Fruit fly (Drosophila melanogaster) whole organism, embryonic: Measurements from ENCODE around the gene CG42852.

Experiments used
- ATbp ChIP-seq: fragments of 200-800 bp; sonication (Bioruptor generic); optimal IDR thresholded peaks from 2 replicates; lab custom pipeline; 2017; ENCODE audit warnings: missing biosample characterization, mild to moderate bottlenecking, missing genetic modification characterization, missing genetic modification reagents
- Abd-B ChIP-seq: fragments of 200-800 bp; sonication (Bioruptor generic); optimal IDR thresholded peaks from 2 replicates; lab custom pipeline; 2018; ENCODE audit warnings: missing biosample characterization, mild to moderate bottlenecking, missing genetic modification characterization, moderate library complexity
- CG10267 ChIP-seq: fragments of 200-800 bp; sonication (Bioruptor generic); optimal IDR thresholded peaks from 2 replicates; lab custom pipeline; 2018; ENCODE audit warnings: missing biosample characterization, mild to moderate bottlenecking, missing genetic modification characterization, moderate library complexity
- CG10654 ChIP-seq: fragments of 200-800 bp; sonication (Bioruptor generic); optimal IDR thresholded peaks from 2 replicates; lab custom pipeline; 2016; ENCODE audit warnings: missing biosample characterization, missing genetic modification characterization
- CG10979 ChIP-seq: fragments of 200-800 bp; sonication (Bioruptor generic); optimal IDR thresholded peaks from 2 replicates; lab custom pipeline; 2018; ENCODE audit warnings: missing biosample characterization, mild to moderate bottlenecking, missing genetic modification characterization, moderate library complexity
- CG12299 ChIP-seq: fragments of 200-800 bp; sonication (Bioruptor generic); optimal IDR thresholded peaks from 2 replicates; lab custom pipeline; 2018; ENCODE audit warnings: missing biosample characterization, mild to moderate bottlenecking, missing genetic modification characterization
- CG12942 ChIP-seq: fragments of 200-800 bp; sonication (Bioruptor generic); optimal IDR thresholded peaks from 3 replicates; lab custom pipeline; 2016; ENCODE audit warnings: missing biosample characterization, missing genetic modification characterization
- CG14965 ChIP-seq: fragments of 200-800 bp; sonication (Bioruptor generic); optimal IDR thresholded peaks from 2 replicates; lab custom pipeline; 2016; ENCODE audit warnings: missing biosample characterization, missing genetic modification characterization, borderline replicate concordance
- CG15269 ChIP-seq: fragments of 200-800 bp; sonication (Bioruptor generic); optimal IDR thresholded peaks from 2 replicates; lab custom pipeline; 2018; ENCODE audit warnings: missing biosample characterization, mild to moderate bottlenecking, missing genetic modification characterization, moderate library complexity
- CG1529 ChIP-seq: fragments of 200-800 bp; sonication (Bioruptor generic); optimal IDR thresholded peaks from 3 replicates; lab custom pipeline; 2018; ENCODE audit warnings: missing biosample characterization, missing genetic modification characterization
- CG17385 ChIP-seq: fragments of 200-800 bp; sonication (Bioruptor generic); optimal IDR thresholded peaks from 3 replicates; lab custom pipeline; 2018; ENCODE audit warnings: missing biosample characterization, mild to moderate bottlenecking, missing genetic modification characterization
- CG17612 ChIP-seq: fragments of 200-800 bp; sonication (Bioruptor generic); IDR thresholded peaks from 2 replicates; pipeline ENCODE4 v1.3.6; 2022; ENCODE audit warnings: missing biosample characterization, missing genetic modification characterization
- CG1792 ChIP-seq: fragments of 200-800 bp; sonication (Bioruptor generic); optimal IDR thresholded peaks from 2 replicates; lab custom pipeline; 2016; ENCODE audit warnings: missing biosample characterization, missing genetic modification characterization
- CG18764 ChIP-seq: fragments of 200-800 bp; sonication (Bioruptor generic); optimal IDR thresholded peaks from 3 replicates; lab custom pipeline; 2016; ENCODE audit warnings: missing biosample characterization, missing genetic modification characterization
- CG31224 ChIP-seq: fragments of 200-800 bp; sonication (Bioruptor generic); IDR thresholded peaks from 2 replicates; pipeline ENCODE4 v1.3.6; 2022; ENCODE audit warnings: missing biosample characterization, missing genetic modification characterization
- CG3163 ChIP-seq: fragments of 200-800 bp; sonication (Bioruptor generic); optimal IDR thresholded peaks from 3 replicates; lab custom pipeline; 2016; ENCODE audit warnings: missing biosample characterization, missing genetic modification characterization
- CG32532 ChIP-seq: fragments of 200-800 bp; sonication (Bioruptor generic); IDR thresholded peaks from 2 replicates; pipeline ENCODE4 v1.3.6; 2022; ENCODE audit warnings: missing biosample characterization, missing genetic modification characterization
- CG33557 ChIP-seq: fragments of 200-800 bp; sonication (Bioruptor generic); optimal IDR thresholded peaks from 2 replicates; lab custom pipeline; 2019; ENCODE audit warnings: missing biosample characterization, mild to moderate bottlenecking, missing genetic modification characterization, moderate library complexity
- CG43689 ChIP-seq: fragments of 200-800 bp; sonication (Bioruptor generic); IDR thresholded peaks from 2 replicates; pipeline ENCODE4 v1.3.6; 2022; ENCODE audit warnings: missing biosample characterization, missing genetic modification characterization
- CG4424 ChIP-seq: fragments of 200-800 bp; sonication (Bioruptor generic); optimal IDR thresholded peaks from 3 replicates; lab custom pipeline; 2016; ENCODE audit warnings: missing biosample characterization, missing genetic modification characterization
- CG7987 ChIP-seq: fragments of 200-800 bp; sonication (Bioruptor generic); optimal IDR thresholded peaks from 2 replicates; lab custom pipeline; 2018; ENCODE audit warnings: missing biosample characterization, mild to moderate bottlenecking, missing genetic modification characterization, moderate library complexity
- CHES-1-like ChIP-seq: fragments of 200-800 bp; sonication (Bioruptor generic); optimal IDR thresholded peaks from 2 replicates; lab custom pipeline; 2016; ENCODE audit warnings: missing biosample characterization, missing genetic modification characterization
- CrebB ChIP-seq: fragments of 200-800 bp; sonication (Bioruptor generic); optimal IDR thresholded peaks from 3 replicates; lab custom pipeline; 2018; ENCODE audit warnings: missing biosample characterization, mild to moderate bottlenecking, missing genetic modification characterization
- D ChIP-seq, 2 experiments: fragments of 200-800 bp in 1 of 2; fragments of >200 bp in 1 of 2; sonication (Bioruptor generic) in 1 of 2; optimal IDR thresholded peaks; 2 replicates in 1 of 2; 3 replicates in 1 of 2; lab custom pipeline; 2017; ENCODE audit warnings: mild to moderate bottlenecking in 1 of 2, missing biosample characterization in 1 of 2, missing genetic modification characterization in 1 of 2, missing genetic modification reagents in 1 of 2
- D19A ChIP-seq: fragments of 200-800 bp; optimal IDR thresholded peaks from 3 replicates; lab custom pipeline; 2019; ENCODE audit warnings: missing biosample characterization, mild to moderate bottlenecking, missing genetic modification characterization, moderate library complexity
- Dbx ChIP-seq: fragments of 200-800 bp; sonication (Bioruptor generic); IDR thresholded peaks from 3 replicates; pipeline ENCODE4 v1.3.6; 2022; ENCODE audit warnings: missing biosample characterization, missing genetic modification characterization
- H15 ChIP-seq: fragments of 200-800 bp; sonication (Bioruptor generic); IDR thresholded peaks from 3 replicates; pipeline ENCODE4 v1.3.6; 2022; ENCODE audit warnings: missing biosample characterization, missing genetic modification characterization
- MBD-R2 ChIP-seq: fragments of 200-800 bp; sonication (Bioruptor generic); IDR thresholded peaks from 2 replicates; pipeline ENCODE4 v1.3.6; 2022; ENCODE audit warnings: missing biosample characterization, missing genetic modification characterization
- Six4 ChIP-seq: fragments of 200-800 bp; sonication (Bioruptor generic); optimal IDR thresholded peaks from 2 replicates; lab custom pipeline; 2016; ENCODE audit warnings: missing biosample characterization, missing genetic modification characterization
- Xbp1 ChIP-seq: fragments of 200-800 bp; sonication (Bioruptor generic); optimal IDR thresholded peaks from 3 replicates; lab custom pipeline; 2016; ENCODE audit warnings: missing biosample characterization, mild to moderate bottlenecking, missing genetic modification characterization
- Xrp1 ChIP-seq: fragments of 200-800 bp; sonication (Bioruptor generic); IDR thresholded peaks from 2 replicates; pipeline ENCODE4 v1.3.6; 2022; ENCODE audit warnings: missing biosample characterization, missing genetic modification characterization
- YL-1 ChIP-seq: fragments of 200-800 bp; sonication (Bioruptor generic); optimal IDR thresholded peaks from 3 replicates; lab custom pipeline; 2017; ENCODE audit warnings: missing biosample characterization, mild to moderate bottlenecking, missing genetic modification characterization
- amos ChIP-seq: fragments of 200-800 bp; sonication (Bioruptor generic); IDR thresholded peaks from 2 replicates; pipeline ENCODE4 v1.3.6; 2022; ENCODE audit warnings: missing biosample characterization, missing genetic modification characterization; ENCODE audit not compliant: partially characterized antibody
- ap ChIP-seq: fragments of 200-800 bp; sonication (Bioruptor generic); IDR thresholded peaks from 2 replicates; pipeline ENCODE4 v1.3.6; 2022; ENCODE audit warnings: missing biosample characterization, missing genetic modification characterization
- eve ChIP-seq, 2 experiments: fragments of >200 bp; optimal IDR thresholded peaks; 2 replicates each; lab custom pipeline; 2017; ENCODE audit warnings: missing biosample characterization in 2 of 2, missing genetic modification characterization in 2 of 2
- fd3F ChIP-seq: fragments of 200-800 bp; sonication (Bioruptor generic); optimal IDR thresholded peaks from 2 replicates; lab custom pipeline; 2018; ENCODE audit warnings: missing biosample characterization, mild to moderate bottlenecking, missing genetic modification characterization, moderate library complexity
- fd64A ChIP-seq: fragments of 200-800 bp; sonication (Bioruptor generic); optimal IDR thresholded peaks from 3 replicates; lab custom pipeline; 2018; ENCODE audit warnings: missing biosample characterization, mild to moderate bottlenecking, missing genetic modification characterization
- grau ChIP-seq: fragments of 200-800 bp; optimal IDR thresholded peaks from 3 replicates; lab custom pipeline; 2019; ENCODE audit warnings: missing biosample characterization, mild to moderate bottlenecking, missing genetic modification characterization, moderate library complexity
- gsb ChIP-seq: fragments of 200-800 bp; sonication (Bioruptor generic); IDR thresholded peaks from 2 replicates; pipeline ENCODE4 v1.3.6; 2022; ENCODE audit warnings: missing biosample characterization, missing genetic modification characterization
- lola ChIP-seq, 3 experiments: fragments of >200 bp in 2 of 3; fragments of 200-800 bp in 1 of 3; sonication (Bioruptor generic) in 1 of 3; optimal IDR thresholded peaks; 2 replicates each; lab custom pipeline; 2017 to 2019; ENCODE audit warnings: missing biosample characterization in 3 of 3, missing genetic modification characterization in 3 of 3, mild to moderate bottlenecking in 1 of 3, moderate library complexity in 1 of 3
- otp ChIP-seq: fragments of 200-800 bp; sonication (Bioruptor generic); IDR thresholded peaks from 3 replicates; pipeline ENCODE4, ENCODE4 v1.3.6; 2022; ENCODE audit warnings: missing biosample characterization, missing genetic modification characterization
- prd ChIP-seq, 3 experiments: fragments of >200 bp in 2 of 3; fragments of 200-800 bp in 1 of 3; sonication (Bioruptor generic) in 1 of 3; optimal IDR thresholded peaks in 2 of 3; IDR thresholded peaks in 1 of 3; 2 replicates in 2 of 3; 3 replicates in 1 of 3; pipeline versions ENCODE4 v1.3.6 to Lab custom; 2017 to 2022; ENCODE audit warnings: missing biosample characterization in 1 of 3, missing genetic modification characterization in 1 of 3
- rib ChIP-seq: fragments of 200-800 bp; sonication (Bioruptor generic); IDR thresholded peaks from 2 replicates; pipeline ENCODE4 v1.3.6; 2022; ENCODE audit warnings: missing biosample characterization, missing genetic modification characterization
- seq ChIP-seq: fragments of 200-800 bp; sonication (Bioruptor generic); IDR thresholded peaks from 2 replicates; pipeline ENCODE4 v1.3.6; 2022; ENCODE audit warnings: missing biosample characterization, missing genetic modification characterization
- slou ChIP-seq: fragments of 200-800 bp; sonication (Bioruptor generic); optimal IDR thresholded peaks from 3 replicates; lab custom pipeline; 2016; ENCODE audit warnings: missing biosample characterization, missing genetic modification characterization
- tgo ChIP-seq: fragments of 200-800 bp; sonication (Bioruptor generic); IDR thresholded peaks from 3 replicates; pipeline ENCODE4 v1.3.6; 2022; ENCODE audit warnings: missing biosample characterization, missing genetic modification characterization
- vfl ChIP-seq: fragments of 200-800 bp; sonication (Bioruptor generic); optimal IDR thresholded peaks from 2 replicates; lab custom pipeline; 2016; ENCODE audit warnings: missing biosample characterization, missing genetic modification characterization
- wdn ChIP-seq: fragments of 200-800 bp; sonication (Bioruptor generic); IDR thresholded peaks from 2 replicates; pipeline ENCODE4 v1.3.6; 2022; ENCODE audit warnings: missing biosample characterization, missing genetic modification characterization
- zen ChIP-seq: fragments of 200-800 bp; sonication (Bioruptor generic); optimal IDR thresholded peaks from 3 replicates; lab custom pipeline; 2018; ENCODE audit warnings: missing biosample characterization, mild to moderate bottlenecking, missing genetic modification characterization, moderate library complexity

Gene CG42852

dm6 chr3L:16743906-16744704 is 11.2 kb upstream of the CG42852 start (continued):
- TF ChIP-seq CrebB (tag; lab: Kevin White, UChicago) (no peak), otp (GFP tag; lab: Robert Waterston, UW) (no peak), CG10267 (tag; lab: Kevin White, UChicago) (peak; percentile 68), fd64A (GFP tag; lab: Kevin White, UChicago) (peak; percentile 0), Six4 (GFP tag; lab: Kevin White, UChicago) (peak; percentile 13), CG12299 (tag; lab: Kevin White, UChicago) (no peak), fd3F (GFP tag; lab: Kevin White, UChicago) (no peak), YL-1 (GFP tag; lab: Kevin White, UChicago) (no peak), CG10654 (no peak), MBD-R2 (GFP tag; lab: Robert Waterston, UW) (no peak), CG3163 (GFP tag; lab: Kevin White, UChicago) (no peak), CG43689 (GFP tag; lab: Robert Waterston, UW) (no peak), Abd-B (no peak), CHES-1-like (GFP tag; lab: Kevin White, UChicago) (no peak), prd (optimal IDR thresholded peaks at IDR 0.05; lab: Kevin White, UChicago) (no peak), prd (GFP tag; IDR thresholded peaks at IDR 0.05; lab: Robert Waterston, UW) (no peak), lola (GFP tag; optimal IDR thresholded peaks at IDR 0.05; lab: Kevin White, UChicago) (peak in 1 of 3 experiments; percentile 62), seq (no peak), tgo (GFP tag; lab: Robert Waterston, UW) (no peak), H15 (no peak), amos (GFP tag; lab: Robert Waterston, UW) (no peak), rib (GFP tag; lab: Robert Waterston, UW) (no peak), CG7987 (GFP tag; lab: Kevin White, UChicago) (no peak), gsb (GFP tag; lab: Robert Waterston, UW) (no peak), Xbp1 (GFP tag; lab: Kevin White, UChicago) (no peak), CG33557 (GFP tag; lab: Kevin White, UChicago) (peak; percentile 13), CG15269 (tag; lab: Kevin White, UChicago) (no peak), CG31224 (GFP tag; lab: Robert Waterston, UW) (no peak), eve (GFP tag; optimal IDR thresholded peaks at IDR 0.05; lab: Kevin White, UChicago) (peak in 1 of 2 experiments; percentile 32), vfl (no peak), zen (tag; lab: Kevin White, UChicago) (peak; percentile 33), ATbp (no peak), D (optimal IDR thresholded peaks at IDR 0.05; lab: Kevin White, UChicago) (no peak), D (GFP tag; optimal IDR thresholded peaks at IDR 0.05; lab: Kevin White, UChicago) (peak; percentile 41), wdn (GFP tag; lab: Robert Waterston, UW) (no peak), Dbx (GFP tag; lab: Robert Waterston, UW) (no peak), slou (no peak), CG17385 (GFP tag; lab: Kevin White, UChicago) (no peak), CG14965 (no peak), Xrp1 (GFP tag; lab: Robert Waterston, UW) (peak; percentile 66), grau (tag; lab: Kevin White, UChicago) (peak; percentile 94), CG10979 (tag; lab: Kevin White, UChicago) (peak; percentile 79), CG32532 (no peak), ap (GFP tag; lab: Robert Waterston, UW) (no peak), CG4424 (peak; percentile 25), CG17612 (GFP tag; lab: Robert Waterston, UW) (no peak), CG12942 (GFP tag; lab: Kevin White, UChicago) (no peak), CG1529 (GFP tag; lab: Kevin White, UChicago) (no peak), D19A (tag; lab: Kevin White, UChicago) (peak; percentile 51), CG1792 (GFP tag; lab: Kevin White, UChicago) (no peak), CG18764 (GFP tag; lab: Kevin White, UChicago) (no peak)
